Worm (Caenorhabditis elegans): ENCODE data around the gene lgc-14.

DNA sequence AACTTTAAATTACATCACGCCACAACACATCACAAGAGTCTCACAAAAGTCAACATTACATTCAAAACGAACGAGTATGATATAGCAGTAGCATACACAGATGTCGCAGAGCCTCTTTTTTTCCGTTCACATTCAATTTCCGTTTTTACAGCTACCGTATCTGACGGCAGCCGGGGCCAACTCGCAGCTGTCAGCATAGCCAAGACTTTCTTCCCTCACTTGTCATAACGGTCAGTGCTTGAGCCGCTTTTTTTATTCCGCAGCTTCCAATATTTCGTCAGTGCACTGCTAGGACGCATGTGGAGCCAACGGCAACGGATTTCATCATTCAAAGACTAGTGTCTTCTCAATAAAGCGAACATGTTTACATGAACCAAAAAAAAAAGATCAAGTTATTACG, 17.3 kb upstream of the lgc-14 start:
- no peak for TF ChIP-seq snpc-4 (tag; optimal IDR thresholded peaks at IDR 0.05)
- TF ChIP-seq nhr-76 (tag; optimal IDR thresholded peaks at IDR 0.05) = no peak
- TF ChIP-seq hlh-1 (tag; optimal IDR thresholded peaks at IDR 0.05) = no peak
- TF ChIP-seq nhr-28 (tag; optimal IDR thresholded peaks at IDR 0.05) = no peak

All from whole organism, mixed stage, embryonic.